Worm (Caenorhabditis elegans) whole organism, L1 larva: ENCODE measurements around the gene tpra-1.

Experiments used
- C04F5.9 ChIP-seq: sonication (generic microtip); optimal IDR thresholded peaks from 2 replicates; lab custom pipeline; 2016; ENCODE audit warnings: missing genetic modification characterization, missing compliant biosample characterization
- C34B4.2 ChIP-seq: sonication (generic microtip); optimal IDR thresholded peaks from 2 replicates; lab custom pipeline; 2017; ENCODE audit warnings: mild to moderate bottlenecking, missing genetic modification characterization, missing compliant biosample characterization
- alr-1 ChIP-seq: fragments of 200-800 bp; sonication (Bioruptor generic); optimal IDR thresholded peaks from 2 replicates; lab custom pipeline; 2018; ENCODE audit warnings: borderline replicate concordance, mild to moderate bottlenecking, missing genetic modification characterization, missing compliant biosample characterization
- ama-1 ChIP-seq: fragments of 150-350 bp; optimal IDR thresholded peaks from 2 replicates; lab custom pipeline; 2014
- ceh-63 ChIP-seq: fragments of 200-800 bp; sonication (Bioruptor generic); optimal IDR thresholded peaks from 2 replicates; lab custom pipeline; 2018; ENCODE audit warnings: mild to moderate bottlenecking, missing genetic modification characterization, missing compliant biosample characterization
- ceh-8 ChIP-seq: fragments of 200-800 bp; sonication (Bioruptor generic); optimal IDR thresholded peaks from 2 replicates; lab custom pipeline; 2018; ENCODE audit warnings: mild to moderate bottlenecking, missing genetic modification characterization, moderate library complexity, missing compliant biosample characterization
- ceh-82 ChIP-seq, 3 experiments: fragments of 150-350 bp in 1 of 3; sonication (generic microtip) in 2 of 3; optimal IDR thresholded peaks; 2 replicates each; lab custom pipeline; 2014 to 2017; ENCODE audit warnings: missing biosample characterization in 3 of 3, missing genetic modification characterization in 3 of 3
- ceh-88 ChIP-seq: fragments of 200-800 bp; sonication (Bioruptor generic); IDR thresholded peaks from 2 replicates; pipeline ENCODE4 v1.3.6; 2022; ENCODE audit warnings: missing genetic modification characterization, missing compliant biosample characterization
- dsc-1 ChIP-seq: sonication (generic microtip); optimal IDR thresholded peaks from 2 replicates; lab custom pipeline; 2016; ENCODE audit warnings: mild to moderate bottlenecking, missing genetic modification characterization, missing compliant biosample characterization
- ets-5 ChIP-seq: fragments of 200-800 bp; sonication (Bioruptor generic); IDR thresholded peaks from 2 replicates; pipeline ENCODE4 v1.3.6; 2022; ENCODE audit warnings: missing genetic modification characterization, missing compliant biosample characterization
- fkh-10 ChIP-seq: sonication (generic microtip); optimal IDR thresholded peaks from 2 replicates; lab custom pipeline; 2017; ENCODE audit warnings: missing biosample characterization, missing genetic modification reagents, missing genetic modification characterization
- fkh-4 ChIP-seq: sonication (generic microtip); optimal IDR thresholded peaks from 2 replicates; lab custom pipeline; 2016; ENCODE audit warnings: missing compliant biosample characterization, missing genetic modification characterization, borderline replicate concordance
- fkh-8 ChIP-seq: sonication (generic microtip); optimal IDR thresholded peaks from 2 replicates; lab custom pipeline; 2016; ENCODE audit warnings: mild to moderate bottlenecking, missing genetic modification characterization, missing compliant biosample characterization
- hlh-17 ChIP-seq: fragments of 200-800 bp; sonication (Bioruptor generic); optimal IDR thresholded peaks from 2 replicates; lab custom pipeline; 2018; ENCODE audit warnings: missing genetic modification characterization, mild to moderate bottlenecking, missing compliant biosample characterization, moderate library complexity, borderline replicate concordance
- hpl-2 ChIP-seq: fragments of 150-350 bp; optimal IDR thresholded peaks from 2 replicates; lab custom pipeline; 2014; ENCODE audit warnings: missing biosample characterization, missing genetic modification reagents, missing genetic modification characterization
- lin-13 ChIP-seq: fragments of 150-350 bp; optimal IDR thresholded peaks from 2 replicates; lab custom pipeline; 2014; ENCODE audit warnings: missing biosample characterization, missing genetic modification reagents, missing genetic modification characterization
- lin-14 ChIP-seq: fragments of 200-800 bp; sonication (Bioruptor generic); optimal IDR thresholded peaks from 2 replicates; lab custom pipeline; 2018; ENCODE audit warnings: mild to moderate bottlenecking, missing genetic modification characterization, moderate library complexity, missing compliant biosample characterization
- lin-35 ChIP-seq, 2 experiments: fragments of 150-350 bp; optimal IDR thresholded peaks; 2 replicates each; lab custom pipeline; 2014; ENCODE audit warnings: missing biosample characterization in 2 of 2, missing genetic modification characterization in 2 of 2, missing genetic modification reagents in 2 of 2
- lin-39 ChIP-seq: fragments of 150-350 bp; optimal IDR thresholded peaks from 2 replicates; lab custom pipeline; 2014; ENCODE audit warnings: missing biosample characterization, missing genetic modification reagents, missing genetic modification characterization
- lsy-2 ChIP-seq, 2 experiments: fragments of 150-350 bp; optimal IDR thresholded peaks; 2 replicates each; lab custom pipeline; 2014; ENCODE audit warnings: missing biosample characterization in 2 of 2, missing genetic modification characterization in 2 of 2
- mab-9 ChIP-seq: fragments of 200-800 bp; sonication (Bioruptor generic); IDR thresholded peaks from 2 replicates; pipeline ENCODE4 v1.3.6; 2022; ENCODE audit warnings: missing genetic modification reagents, missing genetic modification characterization, missing compliant biosample characterization
- mdl-1 ChIP-seq, 2 experiments: fragments of 150-350 bp; optimal IDR thresholded peaks; 2 replicates each; lab custom pipeline; 2014 to 2017; ENCODE audit warnings: missing biosample characterization in 2 of 2, missing genetic modification characterization in 2 of 2, inconsistent platforms in 1 of 2
- nhr-19 ChIP-seq: fragments of 200-800 bp; sonication (Bioruptor generic); conservative IDR thresholded peaks from 2 replicates; pipeline ENCODE4 v1.3.6; 2022; ENCODE audit warnings: missing genetic modification characterization, missing compliant biosample characterization
- nhr-20 ChIP-seq: sonication (generic microtip); optimal IDR thresholded peaks from 2 replicates; lab custom pipeline; 2016; ENCODE audit warnings: mild to moderate bottlenecking, missing genetic modification characterization, missing compliant biosample characterization
- nhr-28 ChIP-seq: fragments of 150-350 bp; optimal IDR thresholded peaks from 2 replicates; lab custom pipeline; 2014; ENCODE audit warnings: missing biosample characterization, missing genetic modification characterization
- nhr-71 ChIP-seq: sonication (generic microtip); optimal IDR thresholded peaks from 2 replicates; lab custom pipeline; 2016; ENCODE audit warnings: mild to moderate bottlenecking, missing genetic modification characterization, moderate library complexity, missing compliant biosample characterization
- nhr-76 ChIP-seq: sonication (generic microtip); optimal IDR thresholded peaks from 2 replicates; lab custom pipeline; 2017; ENCODE audit warnings: missing biosample characterization, missing genetic modification characterization
- nhr-85 ChIP-seq: sonication (generic microtip); peaks from one replicate; lab custom pipeline; 2016; ENCODE audit warnings: missing genetic modification characterization, inconsistent platforms, missing compliant biosample characterization
- pag-3 ChIP-seq: sonication (generic microtip); optimal IDR thresholded peaks from 2 replicates; lab custom pipeline; 2017; ENCODE audit warnings: missing genetic modification characterization, mild to moderate bottlenecking, missing compliant biosample characterization, antibody characterized with exemption, borderline replicate concordance; ENCODE audit not compliant: insufficient read depth
- pax-3 ChIP-seq: fragments of 200-800 bp; sonication (Bioruptor generic); optimal IDR thresholded peaks from 2 replicates; lab custom pipeline; 2018; ENCODE audit warnings: mild to moderate bottlenecking, missing genetic modification characterization, moderate library complexity, missing compliant biosample characterization
- pqm-1 ChIP-seq: sonication (generic microtip); optimal IDR thresholded peaks from 3 replicates; lab custom pipeline; 2017; ENCODE audit warnings: missing biosample characterization, missing genetic modification characterization
- rnt-1 ChIP-seq: sonication (generic microtip); optimal IDR thresholded peaks from 2 replicates; lab custom pipeline; 2016; ENCODE audit warnings: mild to moderate bottlenecking, missing genetic modification characterization, moderate library complexity, missing compliant biosample characterization
- sptf-1 ChIP-seq: fragments of 150-350 bp; optimal IDR thresholded peaks from 2 replicates; lab custom pipeline; 2014; ENCODE audit warnings: missing biosample characterization, missing genetic modification characterization
- tbx-2 ChIP-seq: sonication (generic microtip); optimal IDR thresholded peaks from 2 replicates; lab custom pipeline; 2016; ENCODE audit warnings: missing genetic modification characterization, missing compliant biosample characterization
- tlp-1 ChIP-seq: fragments of 150-350 bp; optimal IDR thresholded peaks from 2 replicates; lab custom pipeline; 2014; ENCODE audit warnings: missing biosample characterization, missing genetic modification characterization
- unc-130 ChIP-seq: fragments of 150-350 bp; optimal IDR thresholded peaks from 2 replicates; lab custom pipeline; 2017; ENCODE audit warnings: missing biosample characterization, missing genetic modification characterization, inconsistent platforms
- unc-86 ChIP-seq: sonication (generic microtip); optimal IDR thresholded peaks from 2 replicates; lab custom pipeline; 2016; ENCODE audit warnings: missing genetic modification characterization, missing compliant biosample characterization
- vab-15 ChIP-seq: sonication (generic microtip); optimal IDR thresholded peaks from 2 replicates; lab custom pipeline; 2017; ENCODE audit warnings: missing genotype, mild to moderate bottlenecking, missing genetic modification characterization, missing compliant biosample characterization
- xbp-1 ChIP-seq: sonication (generic microtip); optimal IDR thresholded peaks from 2 replicates; lab custom pipeline; 2016; ENCODE audit warnings: missing genetic modification characterization, missing compliant biosample characterization
- zip-4 ChIP-seq: fragments of 200-800 bp; sonication (Bioruptor generic); optimal IDR thresholded peaks from 2 replicates; lab custom pipeline; 2018; ENCODE audit warnings: mild to moderate bottlenecking, missing genetic modification characterization, moderate library complexity, missing compliant biosample characterization
- ztf-11 ChIP-seq, 2 experiments: sonication (generic microtip); optimal IDR thresholded peaks; 2 replicates each; lab custom pipeline; 2016 to 2017; ENCODE audit warnings: missing genetic modification characterization in 2 of 2, missing biosample characterization in 1 of 2, missing compliant biosample characterization in 1 of 2

Gene tpra-1

ce11 chrIV:8921956-8922355 is 34.3 kb upstream of the tpra-1 start, which contains the start of gene D1046.16 (continued):
- no peak for TF ChIP-seq nhr-28 (tag; lab: Kevin White, UChicago)
- peak in 1 of 2 experiments; percentile 43 for TF ChIP-seq lsy-2 (tag; optimal IDR thresholded peaks at IDR 0.05; lab: Kevin White, UChicago)
- no peak for TF ChIP-seq ztf-11 (tag; optimal IDR thresholded peaks at IDR 0.05; lab: Kevin White, UChicago)
- TF ChIP-seq nhr-85 (tag; lab: Kevin White, UChicago): no peak
- peak; percentile 80 for TF ChIP-seq lin-14 (GFP tag; lab: Kevin White, UChicago)
- TF ChIP-seq ets-5 (GFP tag; lab: Robert Waterston, UW): no peak
- TF ChIP-seq C04F5.9 (tag; lab: Kevin White, UChicago): no peak
- no peak for TF ChIP-seq xbp-1 (tag; lab: Kevin White, UChicago)
- no peak for TF ChIP-seq ceh-88 (GFP tag; lab: Robert Waterston, UW)
- no peak for TF ChIP-seq pag-3
- TF ChIP-seq pax-3 (tag; lab: Kevin White, UChicago): no peak
- no peak for TF ChIP-seq nhr-19
- peak; percentile 61 for TF ChIP-seq nhr-20 (tag; lab: Kevin White, UChicago)
- no peak for TF ChIP-seq alr-1 (tag; lab: Kevin White, UChicago)
- peak; percentile 36 to 66 for TF ChIP-seq lin-35 (GFP tag; optimal IDR thresholded peaks at IDR 0.05; lab: Kevin White, UChicago)
- no peak for TF ChIP-seq zip-4 (GFP tag; lab: Kevin White, UChicago)
- no peak for TF ChIP-seq pqm-1 (tag; lab: Kevin White, UChicago)
- no peak for TF ChIP-seq unc-130
- TF ChIP-seq lin-13: no peak
- no peak for TF ChIP-seq sptf-1
- peak in 1 of 2 experiments; percentile 7 for TF ChIP-seq mdl-1 (tag; optimal IDR thresholded peaks at IDR 0.05; lab: Kevin White, UChicago)
- no peak for TF ChIP-seq fkh-4
- TF ChIP-seq vab-15: no peak
- TF ChIP-seq fkh-10 (GFP tag; lab: Kevin White, UChicago): no peak
- TF ChIP-seq nhr-76: no peak
- no peak for TF ChIP-seq tbx-2
- TF ChIP-seq ceh-82 (tag; optimal IDR thresholded peaks at IDR 0.05; lab: Kevin White, UChicago): peak in 1 of 3 experiments; percentile 5
- TF ChIP-seq rnt-1 (tag; lab: Kevin White, UChicago): peak; percentile 18
- no peak for TF ChIP-seq hlh-17 (GFP tag; lab: Kevin White, UChicago)
- no peak for TF ChIP-seq ceh-63 (GFP tag; lab: Kevin White, UChicago)
- peak; percentile 4 for TF ChIP-seq nhr-71 (tag; lab: Kevin White, UChicago)
- TF ChIP-seq C34B4.2 (tag; lab: Kevin White, UChicago): no peak

- TF ChIP-seq nhr-85 (tag; lab: Kevin White, UChicago) (no peak), mab-9 (GFP tag; lab: Robert Waterston, UW) (no peak), lin-35 (GFP tag; optimal IDR thresholded peaks at IDR 0.05; lab: Kevin White, UChicago) (no peak), fkh-8 (tag; lab: Kevin White, UChicago) (no peak), ceh-82 (tag; optimal IDR thresholded peaks at IDR 0.05; lab: Kevin White, UChicago) (no peak), ceh-8 (no peak), hpl-2 (GFP tag; lab: Kevin White, UChicago) (no peak), ama-1 (lab: Kevin White, UChicago) (no peak), unc-86 (tag; lab: Kevin White, UChicago) (no peak), tbx-2 (no peak), tlp-1 (no peak), lin-39 (no peak)
Measured at ce11 chrIV:8923381-8923780, 32.9 kb upstream of the tpra-1 start.

- no peak for TF ChIP-seq vab-15
- peak; percentile 67 for TF ChIP-seq dsc-1 (tag; lab: Kevin White, UChicago)
Measured at ce11 chrIV:8924126-8924525, 32.2 kb upstream of the tpra-1 start.
